Fruit fly (Drosophila melanogaster): ENCODE data around the gene Prps.

Prps gene

dm6 chr3L:9744060-9744549 lies 47.6 kb upstream of the Prps start (continued):
- TF ChIP-seq Med (GFP tag) (peak; percentile 91), Hr3 (GFP tag; optimal IDR thresholded peaks at IDR 0.05) (peak; percentile 70), danr (GFP tag; IDR thresholded peaks at IDR 0.05) (peak; percentile 88), CG7271 (tag; optimal IDR thresholded peaks at IDR 0.05) (no peak), CG11247 (GFP tag; IDR thresholded peaks at IDR 0.05) (peak; percentile 77), CG13123 (GFP tag; optimal IDR thresholded peaks at IDR 0.05) (no peak), slp2 (GFP tag; optimal IDR thresholded peaks at IDR 0.05) (peak; percentile 31), dpn (GFP tag; optimal IDR thresholded peaks at IDR 0.05) (peak; percentile 75 to 76), Ptx1 (GFP tag; IDR thresholded peaks at IDR 0.05) (peak; percentile 92), bcd (GFP tag; optimal IDR thresholded peaks at IDR 0.05) (peak; percentile 86), disco-r (GFP tag; optimal IDR thresholded peaks at IDR 0.05) (peak; percentile 62), CG6689 (GFP tag; IDR thresholded peaks at IDR 0.05) (peak; percentile 95), CG18476 (GFP tag; optimal IDR thresholded peaks at IDR 0.05) (peak; percentile 91), kah (GFP tag; optimal IDR thresholded peaks at IDR 0.05) (peak; percentile 88), CG9817 (tag; optimal IDR thresholded peaks at IDR 0.05) (peak; percentile 80), C15 (GFP tag; IDR thresholded peaks at IDR 0.05) (peak; percentile 68; the same call in 1 of the 3 replicates), tx (GFP tag; optimal IDR thresholded peaks at IDR 0.05) (peak; percentile 52), Rfx (GFP tag; IDR thresholded peaks at IDR 0.05) (peak; percentile 85), CG14050 (GFP tag; IDR thresholded peaks at IDR 0.05) (peak; percentile 63), CG8765 (GFP tag; IDR thresholded peaks at IDR 0.05) (peak; percentile 33; the same call in 1 of the 2 replicates), Rx (GFP tag; IDR thresholded peaks at IDR 0.05) (peak; percentile 77), Abd-B (GFP tag; optimal IDR thresholded peaks at IDR 0.05) (peak; percentile 58), cwo (GFP tag; optimal IDR thresholded peaks at IDR 0.05) (peak; percentile 82), CG10462 (GFP tag; optimal IDR thresholded peaks at IDR 0.05) (peak; percentile 40), CG18262 (tag; optimal IDR thresholded peaks at IDR 0.05) (peak; percentile 96), Opbp (GFP tag; IDR thresholded peaks at IDR 0.05; ENCODE audit: partially characterized antibody) (no peak), Taf1 (GFP tag; IDR thresholded peaks at IDR 0.05) (peak; percentile 48; the same call in 1 of the 2 replicates), CG33557 (GFP tag; optimal IDR thresholded peaks at IDR 0.05) (peak; percentile 72), CG10209 (GFP tag; optimal IDR thresholded peaks at IDR 0.05) (peak; percentile 75), sob (GFP tag; IDR thresholded peaks at IDR 0.05) (peak; percentile 86), CHES-1-like (GFP tag; optimal IDR thresholded peaks at IDR 0.05) (peak; percentile 27), CG11723 (GFP tag; optimal IDR thresholded peaks at IDR 0.05) (peak; percentile 59), crp (GFP tag; optimal IDR thresholded peaks at IDR 0.05) (peak in 1 of 2 experiments; percentile 31), fd64A (GFP tag; optimal IDR thresholded peaks at IDR 0.05) (peak; percentile 79), tap (tag; optimal IDR thresholded peaks at IDR 0.05) (peak; percentile 91), CG8944 (GFP tag; optimal IDR thresholded peaks at IDR 0.05) (peak; percentile 33), so (GFP tag; IDR thresholded peaks at IDR 0.05) (peak; percentile 79; the same call in 1 of the 3 replicates), dan (GFP tag; IDR thresholded peaks at IDR 0.05) (no peak), CG8290 (GFP tag; optimal IDR thresholded peaks at IDR 0.05) (peak; percentile 56), CG8290 (tag; optimal IDR thresholded peaks at IDR 0.05) (no peak), emc (GFP tag; optimal IDR thresholded peaks at IDR 0.05) (peak; percentile 40), CG2129 (GFP tag; IDR thresholded peaks at IDR 0.05; ENCODE audit: partially characterized antibody) (no peak), Optix (GFP tag; IDR thresholded peaks at IDR 0.05) (peak; percentile 71), dmrt99B (tag; optimal IDR thresholded peaks at IDR 0.05) (peak; percentile 95), mld (GFP tag; IDR thresholded peaks at IDR 0.05; ENCODE audit: partially characterized antibody) (no peak), lola (GFP tag; optimal IDR thresholded peaks at IDR 0.05) (peak in 1 of 3 experiments; percentile 83), Atf-2 (GFP tag; optimal IDR thresholded peaks at IDR 0.05) (peak; percentile 57), CG32772 (GFP tag; IDR thresholded peaks at IDR 0.05) (peak; percentile 84), vnd (GFP tag; IDR thresholded peaks at IDR 0.05; ENCODE audit: partially characterized antibody) (no peak), CG14965 (GFP tag; optimal IDR thresholded peaks at IDR 0.05; ENCODE audit: borderline replicate concordance) (no peak)

Data from whole organism, embryonic.